Worm (Caenorhabditis elegans) whole organism, late embryonic: ENCODE data around the gene C06C6.9.

ENCODE experiments used
- C08G9.2 ChIP-seq: sonication (generic microtip); optimal IDR thresholded peaks from 2 replicates; lab custom pipeline; 2016; ENCODE audit warnings: mild to moderate bottlenecking, missing genetic modification characterization, moderate library complexity, missing compliant biosample characterization
- ceh-22 ChIP-seq: sonication (generic microtip); optimal IDR thresholded peaks from 2 replicates; lab custom pipeline; 2017; ENCODE audit warnings: missing biosample characterization, missing genetic modification characterization
- ceh-24 ChIP-seq: sonication (generic microtip); optimal IDR thresholded peaks from 2 replicates; lab custom pipeline; 2016; ENCODE audit warnings: mild to moderate bottlenecking, missing genetic modification characterization, missing compliant biosample characterization
- elt-2 ChIP-seq: sonication (generic microtip); optimal IDR thresholded peaks from 2 replicates; lab custom pipeline; 2016; ENCODE audit warnings: missing genetic modification reagents, missing genetic modification characterization, missing compliant biosample characterization
- fkh-10 ChIP-seq: fragments of 150-350 bp; optimal IDR thresholded peaks from 2 replicates; lab custom pipeline; 2014; ENCODE audit warnings: missing biosample characterization, missing genetic modification reagents, missing genetic modification characterization
- gmeb-2 ChIP-seq: sonication (generic microtip); optimal IDR thresholded peaks from 2 replicates; lab custom pipeline; 2016; ENCODE audit warnings: missing genetic modification characterization, inconsistent platforms, missing compliant biosample characterization
- nhr-11 ChIP-seq: fragments of 150-350 bp; optimal IDR thresholded peaks from 2 replicates; lab custom pipeline; 2014; ENCODE audit warnings: missing biosample characterization, missing genetic modification characterization
- pha-4 ChIP-seq: fragments of 150-350 bp; optimal IDR thresholded peaks from 2 replicates; lab custom pipeline; 2018; ENCODE audit warnings: missing biosample characterization, missing genetic modification reagents, missing genetic modification characterization
- unc-42 ChIP-seq: sonication (generic microtip); optimal IDR thresholded peaks from 2 replicates; lab custom pipeline; 2016; ENCODE audit warnings: missing genotype, missing genetic modification characterization, missing compliant biosample characterization
- ztf-16 ChIP-seq: sonication (generic microtip); optimal IDR thresholded peaks from 2 replicates; lab custom pipeline; 2017; ENCODE audit warnings: missing genetic modification characterization, missing compliant biosample characterization

ce11 chrV:15988074-15988473 is 8.5 kb downstream of the C06C6.9 start, which contains the start of gene F36G9.15:
- TF ChIP-seq pha-4 (tag; lab: Kevin White, UChicago) (no peak), ceh-22 (tag; lab: Kevin White, UChicago) (no peak), ceh-24 (tag; lab: Kevin White, UChicago) (no peak), unc-42 (tag; lab: Kevin White, UChicago) (no peak), gmeb-2 (tag; lab: Kevin White, UChicago) (no peak), ztf-16 (tag; lab: Kevin White, UChicago) (no peak), fkh-10 (GFP tag; lab: Kevin White, UChicago) (no peak), elt-2 (no peak), C08G9.2 (tag; lab: Kevin White, UChicago) (no peak), nhr-11 (no peak)
